Fruit fly (Drosophila melanogaster) whole organism, adult: Measurements from ENCODE around the gene CG10086.

Experiments used
- CG11617 ChIP-seq: fragments of 200-800 bp; sonication (Bioruptor generic); optimal IDR thresholded peaks from 2 replicates; lab custom pipeline; 2017; ENCODE audit warnings: mild to moderate bottlenecking, missing biosample characterization, missing genetic modification reagents, missing genetic modification characterization
- CG1620 ChIP-seq: fragments of 200-800 bp; sonication (Bioruptor generic); optimal IDR thresholded peaks from 2 replicates; lab custom pipeline; 2016; ENCODE audit warnings: missing biosample characterization, missing genetic modification characterization
- CG33017 ChIP-seq: fragments of 200-800 bp; sonication (Bioruptor generic); optimal IDR thresholded peaks from 2 replicates; lab custom pipeline; 2018; ENCODE audit warnings: missing biosample characterization, mild to moderate bottlenecking, missing genetic modification characterization, moderate library complexity
- CG5204 ChIP-seq: fragments of 200-800 bp; sonication (Bioruptor generic); optimal IDR thresholded peaks from 2 replicates; lab custom pipeline; 2016; ENCODE audit warnings: missing biosample characterization, missing genetic modification characterization
- CG7045 ChIP-seq: fragments of 200-800 bp; sonication (Bioruptor generic); optimal IDR thresholded peaks from 2 replicates; lab custom pipeline; 2017; ENCODE audit warnings: missing biosample characterization, mild to moderate bottlenecking, missing genetic modification characterization
- Clk ChIP-seq: fragments of 200-800 bp; sonication (Bioruptor generic); optimal IDR thresholded peaks from 2 replicates; lab custom pipeline; 2017; ENCODE audit warnings: missing biosample characterization, missing genetic modification characterization
- Crg-1 ChIP-seq: fragments of 200-800 bp; sonication (Bioruptor generic); optimal IDR thresholded peaks from 2 replicates; lab custom pipeline; 2016; ENCODE audit warnings: missing biosample characterization, missing genetic modification characterization
- Mnt ChIP-seq: fragments of 200-800 bp; sonication (Bioruptor generic); optimal IDR thresholded peaks from 2 replicates; lab custom pipeline; 2016; ENCODE audit warnings: missing biosample characterization, mild to moderate bottlenecking, missing genetic modification characterization
- cic ChIP-seq: fragments of 200-800 bp; sonication (Bioruptor generic); optimal IDR thresholded peaks from 2 replicates; lab custom pipeline; 2017; ENCODE audit warnings: missing biosample characterization, mild to moderate bottlenecking, missing genetic modification characterization, moderate library complexity
- cnc ChIP-seq, 2 experiments: fragments of >200 bp; optimal IDR thresholded peaks; 2 replicates each; lab custom pipeline; 2017
- kay ChIP-seq: fragments of 200-800 bp; sonication (Bioruptor generic); peaks from one replicate; lab custom pipeline; 2016; ENCODE audit warnings: missing biosample characterization, missing genetic modification characterization, borderline replicate concordance
- ovo ChIP-seq: fragments of 200-800 bp; sonication (Bioruptor generic); optimal IDR thresholded peaks from 2 replicates; lab custom pipeline; 2016; ENCODE audit warnings: missing biosample characterization, missing genetic modification characterization
- toe ChIP-seq: fragments of 200-800 bp; sonication (Bioruptor generic); optimal IDR thresholded peaks from 2 replicates; lab custom pipeline; 2016; ENCODE audit warnings: missing biosample characterization, missing genetic modification characterization

DNA sequence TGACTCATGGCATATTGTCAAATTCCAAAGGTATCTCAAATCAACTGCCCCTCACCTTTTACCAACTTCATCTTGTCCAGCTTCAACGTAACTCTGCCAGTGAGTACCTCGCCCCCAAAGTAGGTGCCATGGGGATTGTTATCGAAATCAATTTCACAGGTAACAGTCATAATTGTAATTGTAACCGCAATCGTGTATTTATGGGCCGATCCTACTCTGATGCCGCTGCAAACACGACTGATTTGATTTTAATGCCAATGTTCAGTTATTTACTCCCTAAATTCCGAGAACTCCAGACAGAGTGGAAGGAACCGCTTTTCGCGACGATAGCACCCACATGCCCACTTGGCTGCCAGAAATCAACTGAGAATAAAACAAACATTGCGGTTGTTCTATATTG, 4.6 kb upstream of the CG10086 start, which contains the start of gene CG18745:
- TF ChIP-seq CG5204 = no peak
- TF ChIP-seq kay = peak; percentile 51
- peak; percentile 59 for TF ChIP-seq Mnt (GFP tag; lab: Kevin White, UChicago)
- TF ChIP-seq Clk (GFP tag; lab: Kevin White, UChicago) = no peak
- TF ChIP-seq Crg-1 (GFP tag; lab: Kevin White, UChicago) = no peak
- no peak for TF ChIP-seq CG11617
- TF ChIP-seq CG1620 = no peak
- TF ChIP-seq CG33017 = no peak
- peak; percentile 46 for TF ChIP-seq cic
- TF ChIP-seq CG7045 = no peak
- TF ChIP-seq ovo (GFP tag; lab: Kevin White, UChicago) = no peak
- TF ChIP-seq toe (GFP tag; lab: Kevin White, UChicago) = no peak
- no peak for TF ChIP-seq cnc (optimal IDR thresholded peaks at IDR 0.05; lab: Kevin White, UChicago)
